Worm (Caenorhabditis elegans) whole organism, late embryonic: Measurements from ENCODE around the gene pmp-5.

Experiments used
- F13H6.1 ChIP-seq: sonication (generic microtip); optimal IDR thresholded peaks from 2 replicates; lab custom pipeline; 2016; ENCODE audit warnings: missing genetic modification characterization, missing compliant biosample characterization
- K02D7.2 ChIP-seq: sonication (generic microtip); optimal IDR thresholded peaks from 2 replicates; lab custom pipeline; 2017; ENCODE audit warnings: mild to moderate bottlenecking, missing genetic modification characterization, missing compliant biosample characterization
- ama-1 ChIP-seq: fragments of 150-350 bp; optimal IDR thresholded peaks from 2 replicates; lab custom pipeline; 2014
- ceh-6 ChIP-seq: fragments of 200-800 bp; sonication (Bioruptor generic); optimal IDR thresholded peaks from 2 replicates; lab custom pipeline; 2018; ENCODE audit warnings: mild to moderate bottlenecking, missing genetic modification characterization, missing compliant biosample characterization
- fax-1 ChIP-seq: sonication (generic microtip); optimal IDR thresholded peaks from 2 replicates; lab custom pipeline; 2016; ENCODE audit warnings: missing genotype, missing genetic modification characterization, missing compliant biosample characterization
- hlh-13 ChIP-seq: fragments of 200-800 bp; sonication (Bioruptor generic); optimal IDR thresholded peaks from 2 replicates; lab custom pipeline; 2018; ENCODE audit warnings: mild to moderate bottlenecking, missing genetic modification characterization, missing compliant biosample characterization
- nfya-1 ChIP-seq: sonication (generic microtip); optimal IDR thresholded peaks from 2 replicates; lab custom pipeline; 2017; ENCODE audit warnings: missing genetic modification characterization, mild to moderate bottlenecking, missing compliant biosample characterization, antibody characterized with exemption, moderate library complexity
- nhr-11 ChIP-seq: fragments of 150-350 bp; optimal IDR thresholded peaks from 2 replicates; lab custom pipeline; 2014; ENCODE audit warnings: missing biosample characterization, missing genetic modification characterization
- ref-2 ChIP-seq: sonication (generic microtip); optimal IDR thresholded peaks from 2 replicates; lab custom pipeline; 2016; ENCODE audit warnings: missing genetic modification characterization, missing compliant biosample characterization
- rnt-1 ChIP-seq: sonication (generic microtip); optimal IDR thresholded peaks from 2 replicates; lab custom pipeline; 2016; ENCODE audit warnings: missing genetic modification characterization, missing compliant biosample characterization
- syd-9 ChIP-seq: sonication (generic microtip); optimal IDR thresholded peaks from 2 replicates; lab custom pipeline; 2016; ENCODE audit warnings: mild to moderate bottlenecking, missing genetic modification characterization, moderate library complexity, missing compliant biosample characterization
- tbx-2 ChIP-seq: sonication (generic microtip); optimal IDR thresholded peaks from 2 replicates; lab custom pipeline; 2016; ENCODE audit warnings: missing genetic modification characterization, missing compliant biosample characterization
- ttx-3 ChIP-seq: sonication (generic microtip); optimal IDR thresholded peaks from 2 replicates; lab custom pipeline; 2016; ENCODE audit warnings: missing genetic modification reagents, missing genetic modification characterization, missing compliant biosample characterization

DNA sequence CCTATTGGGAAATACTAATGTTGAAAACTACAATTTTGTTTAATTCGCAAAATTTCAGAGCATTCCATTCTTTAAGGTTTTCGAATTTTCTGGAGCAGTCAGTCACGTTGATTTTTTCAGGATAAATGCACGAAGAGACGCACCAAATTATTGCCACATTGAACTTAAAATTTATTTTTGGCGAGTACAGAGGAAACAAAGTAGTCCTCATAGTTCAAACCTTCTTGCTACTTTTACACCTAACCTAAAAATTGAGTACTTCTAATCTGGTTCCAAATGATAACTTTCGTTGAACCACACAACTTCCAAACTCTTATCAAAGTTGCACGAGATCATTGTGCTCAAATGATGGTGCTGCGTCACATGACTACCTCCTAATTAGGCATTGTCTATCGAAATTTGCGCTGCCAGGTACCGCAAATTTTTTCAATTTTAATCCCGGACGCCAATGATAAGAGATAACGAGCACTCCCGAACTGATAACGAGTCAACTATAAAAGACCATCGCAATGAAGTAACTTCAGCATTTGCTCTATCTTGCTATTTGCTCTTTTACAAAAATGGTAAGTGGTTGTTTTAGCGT lies 51.4 kb downstream of the pmp-5 start, which contains the start of gene cpr-4:
- TF ChIP-seq syd-9 (no peak), F13H6.1 (tag; lab: Kevin White, UChicago) (no peak), rnt-1 (tag; lab: Kevin White, UChicago) (no peak), K02D7.2 (tag; lab: Kevin White, UChicago) (no peak), ceh-6 (no peak), nfya-1 (tag; lab: Kevin White, UChicago) (no peak), ama-1 (lab: Kevin White, UChicago) (no peak), hlh-13 (no peak), ttx-3 (tag; lab: Kevin White, UChicago) (no peak), fax-1 (tag; lab: Kevin White, UChicago) (no peak), ref-2 (tag; lab: Kevin White, UChicago) (no peak), tbx-2 (no peak), nhr-11 (no peak)
